Worm (Caenorhabditis elegans) whole organism, midembryonic: ENCODE results near the gene Y75B7B.2.

ENCODE experiments used
- T22C8.4 ChIP-seq: fragments of 200-800 bp; sonication (Bioruptor generic); IDR thresholded peaks from 2 replicates; pipeline ENCODE4 v1.3.6; 2022; ENCODE audit warnings: missing genetic modification characterization, missing compliant biosample characterization
- cog-1 ChIP-seq: sonication (generic microtip); optimal IDR thresholded peaks from 2 replicates; lab custom pipeline; 2016; ENCODE audit warnings: missing genetic modification characterization, missing compliant biosample characterization
- flt-1 ChIP-seq: fragments of 200-800 bp; sonication (Bioruptor generic); IDR thresholded peaks from 2 replicates; pipeline ENCODE4 v1.3.6; 2022; ENCODE audit warnings: missing genetic modification characterization, missing compliant biosample characterization
- klf-2 ChIP-seq: fragments of 200-800 bp; sonication (Bioruptor generic); conservative IDR thresholded peaks from 2 replicates; pipeline ENCODE4 v1.3.6; 2022; ENCODE audit warnings: missing genetic modification reagents, missing genetic modification characterization, missing compliant biosample characterization
- med-1 ChIP-seq: sonication (generic microtip); optimal IDR thresholded peaks from 2 replicates; lab custom pipeline; 2017; ENCODE audit warnings: missing genetic modification characterization, mild to moderate bottlenecking, missing compliant biosample characterization, antibody characterized with exemption, missing genetic modification reagents; ENCODE audit not compliant: insufficient read depth
- ref-1 ChIP-seq: fragments of 200-800 bp; sonication (Bioruptor generic); conservative IDR thresholded peaks from 2 replicates; pipeline ENCODE4 v1.3.6; 2022; ENCODE audit warnings: missing genetic modification reagents, missing genetic modification characterization, missing compliant biosample characterization
- tab-1 ChIP-seq: fragments of 200-800 bp; sonication (Bioruptor generic); IDR thresholded peaks from 2 replicates; pipeline ENCODE4 v1.3.6; 2022; ENCODE audit warnings: missing genetic modification characterization, missing compliant biosample characterization
- ztf-23 ChIP-seq: fragments of 200-800 bp; sonication (Bioruptor generic); IDR thresholded peaks from 2 replicates; pipeline ENCODE4 v1.3.6; 2022; ENCODE audit warnings: missing genetic modification reagents, missing genetic modification characterization, missing compliant biosample characterization

DNA sequence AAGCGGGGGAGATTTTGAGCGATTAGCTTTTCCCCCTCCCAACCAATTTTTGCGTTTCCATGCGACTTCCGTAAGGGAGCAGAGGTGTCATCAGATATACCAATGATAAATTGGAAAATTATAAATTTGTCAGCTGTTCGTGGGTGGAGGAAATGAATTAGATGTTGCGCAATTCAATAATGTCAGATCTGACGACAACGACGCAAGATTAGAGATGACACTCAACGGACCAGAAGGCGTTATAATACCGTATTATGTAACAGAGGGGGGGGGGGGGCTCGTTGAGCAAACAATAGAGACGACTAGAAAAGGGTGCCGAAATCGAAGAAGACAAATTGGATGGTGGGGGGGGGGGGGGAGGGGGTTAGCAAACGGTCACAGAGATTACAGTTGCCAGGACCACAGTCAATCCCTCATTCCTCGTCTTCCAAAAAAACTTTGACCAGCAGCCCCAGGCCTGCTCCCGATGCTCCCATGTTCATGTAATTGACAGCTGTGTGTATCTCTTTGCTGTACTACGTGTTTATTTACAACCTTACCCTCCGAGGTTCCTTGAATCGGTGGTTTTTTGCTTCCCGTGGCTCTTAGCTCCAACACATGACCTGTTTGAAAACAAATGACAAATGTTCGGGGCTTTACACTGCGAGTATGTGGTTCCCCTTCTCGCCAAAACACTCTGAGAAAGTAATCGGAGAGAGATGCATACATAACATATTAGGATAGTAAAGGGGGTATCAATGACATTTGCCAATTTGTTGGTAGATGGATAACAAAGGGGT lies 46.8 kb downstream of the Y75B7B.2 start:
- TF ChIP-seq T22C8.4 (GFP tag; lab: Robert Waterston, UW) (no peak), flt-1 (GFP tag; lab: Robert Waterston, UW) (no peak), ztf-23 (no peak), cog-1 (tag; lab: Kevin White, UChicago) (no peak), klf-2 (GFP tag; lab: Robert Waterston, UW) (no peak), tab-1 (no peak), ref-1 (GFP tag; lab: Robert Waterston, UW) (no peak), med-1 (GFP tag; lab: Kevin White, UChicago) (no peak)
